Fruit fly (Drosophila melanogaster): ENCODE measurements around the gene CG33723.

DNA sequence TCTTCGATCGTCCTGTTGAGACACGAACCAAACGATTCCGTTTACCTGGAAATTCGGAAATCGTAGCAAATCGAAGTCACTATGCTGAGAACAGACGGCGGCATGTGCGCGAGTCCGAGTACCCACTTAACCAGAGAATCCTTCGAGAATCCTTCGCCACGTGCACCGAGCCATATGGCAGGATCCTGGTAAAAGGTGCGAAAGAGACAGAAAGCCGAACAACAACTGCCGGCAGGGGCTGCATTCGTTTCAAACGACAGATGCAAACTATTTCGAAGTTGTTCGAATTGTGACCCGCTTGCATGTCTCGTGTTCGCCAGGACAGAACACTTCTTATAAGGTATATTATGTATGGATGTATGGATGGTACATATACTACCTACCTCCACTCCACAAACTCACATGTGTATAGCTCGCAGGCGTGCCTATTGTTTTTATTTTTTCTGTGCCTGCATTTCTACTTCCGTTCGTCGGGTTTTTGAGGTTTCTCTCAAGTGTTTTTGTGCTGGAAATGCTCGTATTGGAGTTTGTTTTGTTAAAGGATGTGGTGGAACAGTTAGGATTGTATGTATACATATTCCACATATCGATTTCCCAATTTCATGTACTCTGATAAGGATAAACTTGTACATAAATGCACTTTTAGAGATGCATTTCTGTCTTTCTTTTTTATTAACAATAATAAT is 14.0 kb upstream of the CG33723 start:
- TF ChIP-seq CG7368 (GFP tag; optimal IDR thresholded peaks at IDR 0.05), result no peak
- no peak for TF ChIP-seq Lpt (GFP tag; optimal IDR thresholded peaks at IDR 0.05)
